Worm (Caenorhabditis elegans) whole organism, young adult: Measurements from ENCODE around the gene ZK813.7.

ENCODE experiments used
- B0035.1 ChIP-seq: sonication (generic microtip); optimal IDR thresholded peaks from 2 replicates; lab custom pipeline; 2016; ENCODE audit warnings: missing genetic modification characterization, mild to moderate bottlenecking, missing compliant biosample characterization, missing genotype, missing genetic modification reagents
- ama-1 ChIP-seq, 3 experiments: fragments of 150-350 bp in 1 of 3; sonication (generic microtip) in 2 of 3; optimal IDR thresholded peaks; 2 replicates each; lab custom pipeline; 2014 to 2018; ENCODE audit warnings: missing biosample characterization in 2 of 3, missing genetic modification characterization in 2 of 3, missing genetic modification reagents in 2 of 3
- die-1 ChIP-seq: sonication (generic microtip); optimal IDR thresholded peaks from 2 replicates; lab custom pipeline; 2016; ENCODE audit warnings: missing genotype, mild to moderate bottlenecking, missing genetic modification characterization, missing compliant biosample characterization
- dox-1 ChIP-seq: fragments of 200-800 bp; sonication (Bioruptor generic); IDR thresholded peaks from 2 replicates; pipeline ENCODE4 v1.3.6; 2022; ENCODE audit warnings: missing genetic modification reagents, missing genetic modification characterization, missing compliant biosample characterization
- efl-1 ChIP-seq: fragments of 150-350 bp; optimal IDR thresholded peaks from 2 replicates; lab custom pipeline; 2014; ENCODE audit warnings: missing biosample characterization, missing genetic modification reagents, missing genetic modification characterization
- ekl-4 ChIP-seq: fragments of 200-800 bp; sonication (Bioruptor generic); IDR thresholded peaks from 2 replicates; pipeline ENCODE4 v1.3.6; 2022; ENCODE audit warnings: missing genetic modification reagents, missing genetic modification characterization, missing compliant biosample characterization
- lag-1 ChIP-seq: fragments of 200-800 bp; sonication (Bioruptor generic); IDR thresholded peaks from 2 replicates; pipeline ENCODE4 v1.3.6; 2022; ENCODE audit warnings: missing genetic modification reagents, missing genetic modification characterization, missing compliant biosample characterization
- lsy-27 ChIP-seq: sonication (generic microtip); optimal IDR thresholded peaks from 2 replicates; lab custom pipeline; 2017; ENCODE audit warnings: missing genetic modification characterization, mild to moderate bottlenecking, missing compliant biosample characterization, antibody characterized with exemption, missing genotype, borderline replicate concordance; ENCODE audit not compliant: insufficient read depth
- madf-10 ChIP-seq: sonication (generic microtip); optimal IDR thresholded peaks from 2 replicates; lab custom pipeline; 2016; ENCODE audit warnings: mild to moderate bottlenecking, missing genetic modification characterization, missing compliant biosample characterization
- madf-3 ChIP-seq: fragments of 200-800 bp; sonication (Bioruptor generic); IDR thresholded peaks from 2 replicates; pipeline ENCODE4 v1.3.6; 2022; ENCODE audit warnings: missing genetic modification reagents, missing genetic modification characterization, missing compliant biosample characterization
- nhr-27 ChIP-seq: fragments of 200-800 bp; sonication (Bioruptor generic); optimal IDR thresholded peaks from 2 replicates; lab custom pipeline; 2018; ENCODE audit warnings: mild to moderate bottlenecking, missing genetic modification characterization, moderate library complexity, missing compliant biosample characterization
- snpc-3.4 ChIP-seq: sonication (generic microtip); optimal IDR thresholded peaks from 2 replicates; lab custom pipeline; 2017; ENCODE audit warnings: missing genetic modification characterization, mild to moderate bottlenecking, missing compliant biosample characterization, antibody characterized with exemption, moderate library complexity, missing genotype, missing genetic modification reagents
- sptf-2 ChIP-seq: fragments of 200-800 bp; sonication (Bioruptor generic); optimal IDR thresholded peaks from 2 replicates; lab custom pipeline; 2018; ENCODE audit warnings: mild to moderate bottlenecking, missing genetic modification characterization, missing compliant biosample characterization
- unc-62 ChIP-seq: fragments of 150-350 bp; optimal IDR thresholded peaks from 2 replicates; lab custom pipeline; 2014; ENCODE audit warnings: missing biosample characterization, missing genetic modification reagents, missing genetic modification characterization

ce11 chrX:3470307-3470706 is 25.7 kb downstream of the ZK813.7 start:
- TF ChIP-seq unc-62 (GFP tag; lab: Kevin White, UChicago): no peak
- TF ChIP-seq ekl-4: no peak
- no peak for TF ChIP-seq lsy-27 (tag; lab: Kevin White, UChicago)
- no peak for TF ChIP-seq ama-1 (optimal IDR thresholded peaks at IDR 0.05; lab: Kevin White, UChicago)
- no peak for TF ChIP-seq ama-1 (GFP tag; optimal IDR thresholded peaks at IDR 0.05; lab: Kevin White, UChicago)
- TF ChIP-seq dox-1: no peak
- TF ChIP-seq B0035.1 (tag; lab: Kevin White, UChicago): no peak
- TF ChIP-seq efl-1 (GFP tag; lab: Kevin White, UChicago): no peak
- no peak for TF ChIP-seq nhr-27 (tag; lab: Kevin White, UChicago)
- no peak for TF ChIP-seq sptf-2
- no peak for TF ChIP-seq madf-3
- no peak for TF ChIP-seq snpc-3.4 (tag; lab: Kevin White, UChicago)
- TF ChIP-seq die-1 (tag; lab: Kevin White, UChicago): no peak
- no peak for TF ChIP-seq madf-10 (tag; lab: Kevin White, UChicago)
- TF ChIP-seq lag-1 (GFP tag; lab: Robert Waterston, UW): no peak
